Worm (Caenorhabditis elegans) whole organism, L4 larva: Measurements from ENCODE around the gene K07H8.5.
A peak's percentile ranks its signal among the peaks of the same experiment; 100 is the strongest.

ENCODE experiments used
- F26F4.8 ChIP-seq: fragments of 200-800 bp; sonication (Bioruptor generic); conservative IDR thresholded peaks from 2 replicates; pipeline ENCODE4 v1.3.6; 2022; ENCODE audit warnings: missing genetic modification characterization, missing compliant biosample characterization
- F49E8.2 ChIP-seq: sonication (generic microtip); optimal IDR thresholded peaks from 2 replicates; lab custom pipeline; 2016; ENCODE audit warnings: missing compliant biosample characterization, mild to moderate bottlenecking, missing genetic modification characterization, borderline replicate concordance
- R02D3.7 ChIP-seq: fragments of 150-350 bp; sonication (generic microtip); optimal IDR thresholded peaks from 3 replicates; lab custom pipeline; 2014; ENCODE audit warnings: missing biosample characterization, missing genetic modification characterization
- T26A8.4 ChIP-seq: fragments of 200-800 bp; sonication (Bioruptor generic); IDR thresholded peaks from 2 replicates; pipeline ENCODE4 v1.3.6; 2022; ENCODE audit warnings: missing genetic modification characterization, missing compliant biosample characterization
- Y5F2A.4 ChIP-seq: fragments of 200-800 bp; sonication (Bioruptor generic); optimal IDR thresholded peaks from 2 replicates; lab custom pipeline; 2018; ENCODE audit warnings: mild to moderate bottlenecking, missing genetic modification characterization, missing compliant biosample characterization
- aha-1 ChIP-seq: fragments of 150-350 bp; peaks from one replicate; lab custom pipeline; 2014; ENCODE audit warnings: missing biosample characterization, missing genetic modification characterization
- aly-2 ChIP-seq: sonication (generic microtip); optimal IDR thresholded peaks from 2 replicates; lab custom pipeline; 2018; ENCODE audit warnings: missing biosample characterization, missing genetic modification characterization
- ama-1 ChIP-seq: fragments of 150-350 bp; optimal IDR thresholded peaks from 2 replicates; lab custom pipeline; 2014; ENCODE audit warnings: inconsistent platforms, mixed read lengths
- attf-4 ChIP-seq: sonication (generic microtip); optimal IDR thresholded peaks from 3 replicates; lab custom pipeline; 2017; ENCODE audit warnings: missing biosample characterization, missing genetic modification characterization
- ceh-28 ChIP-seq: fragments of 150-350 bp; optimal IDR thresholded peaks from 2 replicates; lab custom pipeline; 2014; ENCODE audit warnings: missing biosample characterization, missing genetic modification reagents, missing genetic modification characterization
- daf-12 ChIP-seq: fragments of 150-350 bp; optimal IDR thresholded peaks from 2 replicates; lab custom pipeline; 2014; ENCODE audit warnings: missing biosample characterization, missing genetic modification reagents, missing genetic modification characterization
- daf-8 ChIP-seq: fragments of 200-800 bp; sonication (Bioruptor generic); IDR thresholded peaks from 2 replicates; pipeline ENCODE4 v1.3.6; 2022; ENCODE audit warnings: missing genetic modification characterization, missing compliant biosample characterization
- dmd-6 ChIP-seq: fragments of 200-800 bp; sonication (Bioruptor generic); IDR thresholded peaks from 2 replicates; pipeline ENCODE4 v1.3.6; 2022; ENCODE audit warnings: missing genetic modification reagents, missing genetic modification characterization, missing compliant biosample characterization
- duxl-1 ChIP-seq: sonication (generic microtip); optimal IDR thresholded peaks from 2 replicates; lab custom pipeline; 2016; ENCODE audit warnings: mild to moderate bottlenecking, missing genetic modification characterization, moderate library complexity, missing compliant biosample characterization; ENCODE audit not compliant: poor library complexity
- fkh-10 ChIP-seq: fragments of 150-350 bp; optimal IDR thresholded peaks from 2 replicates; lab custom pipeline; 2014; ENCODE audit warnings: missing biosample characterization, missing genetic modification reagents, missing genetic modification characterization
- hlh-11 ChIP-seq: fragments of 200-800 bp; sonication (Bioruptor generic); optimal IDR thresholded peaks from 2 replicates; lab custom pipeline; 2018; ENCODE audit warnings: mild to moderate bottlenecking, missing genetic modification characterization, missing compliant biosample characterization
- hlh-30 ChIP-seq: sonication (generic microtip); optimal IDR thresholded peaks from 2 replicates; lab custom pipeline; 2017; ENCODE audit warnings: antibody characterized with exemption, mild to moderate bottlenecking, missing genetic modification characterization, missing compliant biosample characterization; ENCODE audit not compliant: insufficient read depth
- lin-29 ChIP-seq: fragments of 200-800 bp; sonication (Bioruptor generic); IDR thresholded peaks from 2 replicates; pipeline ENCODE4 v1.3.6; 2022; ENCODE audit warnings: missing genetic modification reagents, missing genetic modification characterization, missing compliant biosample characterization
- lin-38 ChIP-seq: fragments of 200-800 bp; sonication (Bioruptor generic); IDR thresholded peaks from 2 replicates; pipeline ENCODE4 v1.3.6; 2022; ENCODE audit warnings: missing genetic modification reagents, missing genetic modification characterization, missing compliant biosample characterization
- lin-39 ChIP-seq: fragments of 150-350 bp; optimal IDR thresholded peaks from 2 replicates; lab custom pipeline; 2014; ENCODE audit warnings: missing biosample characterization, missing genetic modification reagents, missing genetic modification characterization
- madf-5 ChIP-seq, 2 experiments: fragments of 200-800 bp; sonication (Bioruptor generic); IDR thresholded peaks; 2 replicates each; pipeline ENCODE4 v1.3.6; 2022; ENCODE audit warnings: missing compliant biosample characterization in 2 of 2, missing genetic modification characterization in 2 of 2
- mdl-1 ChIP-seq, 2 experiments: fragments of 150-350 bp in 1 of 2; sonication (generic microtip) in 1 of 2; optimal IDR thresholded peaks; 2 replicates each; lab custom pipeline; 2014 to 2017; ENCODE audit warnings: missing biosample characterization in 2 of 2, missing genetic modification characterization in 2 of 2
- mdt-29 ChIP-seq: fragments of 200-800 bp; sonication (Bioruptor generic); IDR thresholded peaks from 2 replicates; pipeline ENCODE4 v1.3.6; 2022; ENCODE audit warnings: missing genetic modification reagents, missing genetic modification characterization, missing compliant biosample characterization
- mep-1 ChIP-seq: fragments of 150-350 bp; sonication (generic microtip); optimal IDR thresholded peaks from 3 replicates; lab custom pipeline; 2014; ENCODE audit warnings: missing biosample characterization, missing genetic modification characterization
- mxl-2 ChIP-seq: fragments of 200-800 bp; sonication (Bioruptor generic); conservative IDR thresholded peaks from 2 replicates; pipeline ENCODE4 v1.3.6; 2022; ENCODE audit warnings: missing genetic modification reagents, missing genetic modification characterization, missing compliant biosample characterization
- mxl-3 ChIP-seq: fragments of 200-800 bp; sonication (Bioruptor generic); optimal IDR thresholded peaks from 2 replicates; lab custom pipeline; 2018; ENCODE audit warnings: mild to moderate bottlenecking, missing genetic modification characterization, missing compliant biosample characterization
- nhr-11 ChIP-seq: fragments of 150-350 bp; optimal IDR thresholded peaks from 2 replicates; lab custom pipeline; 2014; ENCODE audit warnings: missing biosample characterization, missing genetic modification characterization
- nhr-25 ChIP-seq: sonication (generic microtip); optimal IDR thresholded peaks from 2 replicates; lab custom pipeline; 2017; ENCODE audit warnings: missing genetic modification characterization, mild to moderate bottlenecking, missing compliant biosample characterization, antibody characterized with exemption, moderate library complexity, borderline replicate concordance; ENCODE audit not compliant: insufficient read depth
- nhr-28 ChIP-seq: fragments of 150-350 bp; optimal IDR thresholded peaks from 2 replicates; lab custom pipeline; 2014; ENCODE audit warnings: missing biosample characterization, missing genetic modification characterization
- nhr-6 ChIP-seq: fragments of 150-350 bp; optimal IDR thresholded peaks from 2 replicates; lab custom pipeline; 2014; ENCODE audit warnings: missing biosample characterization, missing genetic modification characterization
- nhr-77 ChIP-seq: fragments of 150-350 bp; optimal IDR thresholded peaks from 2 replicates; lab custom pipeline; 2014; ENCODE audit warnings: missing biosample characterization, missing genetic modification characterization
- pha-4 ChIP-seq, 2 experiments: fragments of 150-350 bp in 1 of 2; fragments of 200-800 bp in 1 of 2; sonication (Bioruptor generic) in 1 of 2; IDR thresholded peaks in 1 of 2; optimal IDR thresholded peaks in 1 of 2; 2 replicates each; pipeline versions ENCODE4 v1.3.6 to Lab custom; 2014 to 2022; ENCODE audit warnings: missing genetic modification characterization in 2 of 2, missing genetic modification reagents in 2 of 2, missing biosample characterization in 1 of 2, missing compliant biosample characterization in 1 of 2
- sdz-12 ChIP-seq: fragments of 200-800 bp; sonication (Bioruptor generic); optimal IDR thresholded peaks from 2 replicates; lab custom pipeline; 2018; ENCODE audit warnings: mild to moderate bottlenecking, missing genetic modification characterization, missing compliant biosample characterization
- snpc-4 ChIP-seq: fragments of 150-350 bp; optimal IDR thresholded peaks from 2 replicates; lab custom pipeline; 2014; ENCODE audit warnings: missing biosample characterization, missing genetic modification characterization
- spr-1 ChIP-seq: sonication (generic microtip); optimal IDR thresholded peaks from 2 replicates; lab custom pipeline; 2016; ENCODE audit warnings: mild to moderate bottlenecking, missing genetic modification characterization, missing compliant biosample characterization
- tag-97 ChIP-seq: fragments of 200-800 bp; sonication (Bioruptor generic); IDR thresholded peaks from 2 replicates; pipeline ENCODE4 v1.3.6; 2022; ENCODE audit warnings: missing genetic modification characterization, missing compliant biosample characterization
- unc-130 ChIP-seq: sonication (generic microtip); optimal IDR thresholded peaks from 2 replicates; lab custom pipeline; 2016; ENCODE audit warnings: missing genetic modification reagents, missing genetic modification characterization, missing compliant biosample characterization
- unc-62 ChIP-seq, 3 experiments: fragments of 150-350 bp in 1 of 3; sonication (generic microtip); optimal IDR thresholded peaks in 2 of 3; peaks in 1 of 3; 1 replicate in 1 of 3; 2 replicates in 2 of 3; lab custom pipeline; 2014 to 2017; ENCODE audit warnings: missing biosample characterization in 3 of 3, missing genetic modification characterization in 3 of 3, missing genetic modification reagents in 3 of 3, missing genotype in 1 of 3
- zfp-2 ChIP-seq: sonication (generic microtip); optimal IDR thresholded peaks from 2 replicates; lab custom pipeline; 2016; ENCODE audit warnings: mild to moderate bottlenecking, missing genetic modification characterization, missing compliant biosample characterization
- zip-11 ChIP-seq: fragments of 200-800 bp; sonication (Bioruptor generic); IDR thresholded peaks from 2 replicates; pipeline ENCODE4 v1.3.6; 2022; ENCODE audit warnings: missing genetic modification characterization, missing compliant biosample characterization

The K07H8.5 gene

ce11 chrIV:8297192-8297591 lies 29.1 kb downstream of the K07H8.5 start, which contains the start of gene nprl-3 (continued):
- TF ChIP-seq unc-62 (GFP tag; optimal IDR thresholded peaks at IDR 0.05 in 1 of 2; lab: Kevin White, UChicago), result no peak
- no peak for TF ChIP-seq unc-62 (tag; optimal IDR thresholded peaks at IDR 0.05; lab: Kevin White, UChicago)

- no peak for TF ChIP-seq mxl-2 (GFP tag; lab: Robert Waterston, UW)
- no peak for TF ChIP-seq aha-1 (tag; lab: Kevin White, UChicago)
- no peak for TF ChIP-seq sdz-12 (GFP tag; lab: Kevin White, UChicago)
- no peak for TF ChIP-seq zip-11
- TF ChIP-seq daf-12, result no peak
- no peak for TF ChIP-seq duxl-1 (tag; lab: Kevin White, UChicago)
- no peak for TF ChIP-seq unc-130 (GFP tag; lab: Kevin White, UChicago)
- TF ChIP-seq hlh-30 (tag; lab: Kevin White, UChicago), result no peak
- TF ChIP-seq nhr-25 (tag; lab: Kevin White, UChicago), result no peak
- TF ChIP-seq unc-62 (GFP tag; optimal IDR thresholded peaks at IDR 0.05 in 1 of 2; lab: Kevin White, UChicago), result no peak
- TF ChIP-seq unc-62 (tag; optimal IDR thresholded peaks at IDR 0.05; lab: Kevin White, UChicago), result no peak
- TF ChIP-seq lin-38 (GFP tag; lab: Robert Waterston, UW), result no peak
- no peak for TF ChIP-seq aly-2 (tag; lab: Kevin White, UChicago)
- TF ChIP-seq ama-1 (lab: Kevin White, UChicago), result no peak
- no peak for TF ChIP-seq mep-1 (tag; lab: Kevin White, UChicago)
- TF ChIP-seq nhr-6 (tag; lab: Kevin White, UChicago), result no peak
- no peak for TF ChIP-seq F49E8.2 (tag; lab: Kevin White, UChicago)
- TF ChIP-seq mdt-29 (GFP tag; lab: Robert Waterston, UW), result no peak
- no peak for TF ChIP-seq daf-8 (GFP tag; lab: Robert Waterston, UW)
Observed at ce11 chrIV:8299636-8300035, 31.5 kb downstream of the K07H8.5 start, which contains the start of gene F35H10.6. Gene F35H10.6 (plus strand): TSS chrIV:8299936.

ce11 chrIV:8300468-8300867 lies 32.3 kb downstream of the K07H8.5 start, which contains the start of gene F35H10.5:
Gene F35H10.5 (plus strand): TSS chrIV:8300768.
- no peak for TF ChIP-seq pha-4 (GFP tag; IDR thresholded peaks at IDR 0.05; lab: Robert Waterston, UW)
- no peak for TF ChIP-seq pha-4 (tag; optimal IDR thresholded peaks at IDR 0.05; lab: Kevin White, UChicago)
- 0 out of 2 replicates have a peak, but pooled peaks have one; percentile 8 for TF ChIP-seq lin-38 (GFP tag; lab: Robert Waterston, UW)
- TF ChIP-seq tag-97 (GFP tag; lab: Robert Waterston, UW), result no peak
- TF ChIP-seq daf-8 (GFP tag; lab: Robert Waterston, UW), result no peak
- TF ChIP-seq mdt-29 (GFP tag; lab: Robert Waterston, UW), result no peak
- no peak for TF ChIP-seq lin-39 (tag; lab: Kevin White, UChicago)

ce11 chrIV:8301925-8302324 lies 33.8 kb downstream of the K07H8.5 start:
- TF ChIP-seq F26F4.8 (GFP tag; lab: Robert Waterston, UW) (no peak), mdl-1 (tag; optimal IDR thresholded peaks at IDR 0.05; lab: Kevin White, UChicago) (peak in 1 of 2 experiments; percentile 62), nhr-25 (tag; lab: Kevin White, UChicago) (peak; percentile 78), mxl-3 (GFP tag; lab: Kevin White, UChicago) (peak; percentile 62), Y5F2A.4 (GFP tag; lab: Kevin White, UChicago) (no peak), nhr-77 (no peak), unc-62 (GFP tag; optimal IDR thresholded peaks at IDR 0.05 in 1 of 2; lab: Kevin White, UChicago) (peak in 1 of 2 experiments; percentile 88), unc-62 (tag; optimal IDR thresholded peaks at IDR 0.05; lab: Kevin White, UChicago) (no peak), attf-4 (tag; lab: Kevin White, UChicago) (no peak), R02D3.7 (tag; lab: Kevin White, UChicago) (no peak), nhr-6 (tag; lab: Kevin White, UChicago) (no peak), madf-5 (GFP tag; IDR thresholded peaks at IDR 0.05; lab: Robert Waterston, UW) (no peak), zfp-2 (no peak), hlh-30 (tag; lab: Kevin White, UChicago) (no peak), zip-11 (no peak), nhr-28 (tag; lab: Kevin White, UChicago) (peak; percentile 93), fkh-10 (GFP tag; lab: Kevin White, UChicago) (no peak), mep-1 (tag; lab: Kevin White, UChicago) (peak; percentile 57), hlh-11 (tag; lab: Kevin White, UChicago) (peak; percentile 41), dmd-6 (no peak), ceh-28 (tag; lab: Kevin White, UChicago) (no peak), spr-1 (tag; lab: Kevin White, UChicago) (no peak), T26A8.4 (GFP tag; lab: Robert Waterston, UW) (no peak), snpc-4 (tag; lab: Kevin White, UChicago) (no peak), lin-29 (GFP tag; lab: Robert Waterston, UW) (no peak), nhr-11 (peak; percentile 12), ama-1 (lab: Kevin White, UChicago) (no peak), lin-38 (GFP tag; lab: Robert Waterston, UW) (no peak)
